Fruit fly (Drosophila melanogaster) whole organism: ENCODE data around the gene Eig71Ef.

Experiments
- CG8478 ChIP-seq: fragments of >200 bp; optimal IDR thresholded peaks from 2 replicates; lab custom pipeline; 2018; ENCODE audit warnings: inconsistent platforms
- Dll ChIP-seq: fragments of >200 bp; optimal IDR thresholded peaks from 2 replicates; lab custom pipeline; 2017
- EcR ChIP-seq, 2 experiments: fragments of >200 bp; optimal IDR thresholded peaks; 2 replicates each; lab custom pipeline; 2017; ENCODE audit warnings: missing biosample characterization in 2 of 2, missing genetic modification characterization in 2 of 2, missing genetic modification reagents in 2 of 2
- pan ChIP-seq: fragments of >200 bp; optimal IDR thresholded peaks from 2 replicates; lab custom pipeline; 2017
- psq ChIP-seq: fragments of >200 bp; optimal IDR thresholded peaks from 2 replicates; lab custom pipeline; 2017
- usp ChIP-seq: fragments of >200 bp; optimal IDR thresholded peaks from 2 replicates; lab custom pipeline; 2017; ENCODE audit warnings: missing biosample characterization, missing genetic modification characterization, mixed read lengths

Eig71Ef gene

dm6 chr3L:15692794-15693532 is 35.8 kb upstream of the Eig71Ef start:
- no peak for TF ChIP-seq pan (lab: Kevin White, UChicago)
- TF ChIP-seq psq (lab: Kevin White, UChicago) = no peak
- no peak for TF ChIP-seq EcR (GFP tag; optimal IDR thresholded peaks at IDR 0.05; lab: Kevin White, UChicago)
- no peak for TF ChIP-seq Dll (lab: Kevin White, UChicago)
- no peak for TF ChIP-seq usp (GFP tag; lab: Kevin White, UChicago)
- TF ChIP-seq CG8478 (lab: Kevin White, UChicago) = no peak

dm6 chr3L:15692388-15692787 is 35.2 kb upstream of the Eig71Ef start:
- TF ChIP-seq pan (lab: Kevin White, UChicago) = no peak
- no peak for TF ChIP-seq Dll (lab: Kevin White, UChicago)
- TF ChIP-seq CG8478 (lab: Kevin White, UChicago) = no peak
- no peak for TF ChIP-seq psq (lab: Kevin White, UChicago)
- TF ChIP-seq EcR (GFP tag; optimal IDR thresholded peaks at IDR 0.05; lab: Kevin White, UChicago) = no peak
- no peak for TF ChIP-seq usp (GFP tag; lab: Kevin White, UChicago)

- TF ChIP-seq usp (GFP tag; lab: Kevin White, UChicago) (no peak), pan (lab: Kevin White, UChicago) (no peak), EcR (GFP tag; optimal IDR thresholded peaks at IDR 0.05; lab: Kevin White, UChicago) (no peak), Dll (lab: Kevin White, UChicago) (no peak), CG8478 (lab: Kevin White, UChicago) (no peak), psq (lab: Kevin White, UChicago) (no peak)
Observed at dm6 chr3L:15691968-15692367, 34.8 kb upstream of the Eig71Ef start, which contains the start of gene CG34451. Gene CG34451 (minus strand): TSS chr3L:15692068.

- TF ChIP-seq Dll (lab: Kevin White, UChicago) (no peak), EcR (GFP tag; optimal IDR thresholded peaks at IDR 0.05; lab: Kevin White, UChicago) (peak in 1 of 2 experiments; percentile 22)
Observed at dm6 chr3L:15690711-15691591, 33.8 kb upstream of the Eig71Ef start.

- TF ChIP-seq pan (lab: Kevin White, UChicago) = no peak
- no peak for TF ChIP-seq Dll (lab: Kevin White, UChicago)
Observed at dm6 chr3L:15689518-15689917, 32.3 kb upstream of the Eig71Ef start.

dm6 chr3L:15687802-15688201 is 30.6 kb upstream of the Eig71Ef start, which contains the start of gene CG34452:
Gene CG34452 (minus strand): TSS chr3L:15687902.
- no peak for TF ChIP-seq CG8478 (lab: Kevin White, UChicago)
- TF ChIP-seq EcR (GFP tag; optimal IDR thresholded peaks at IDR 0.05; lab: Kevin White, UChicago) = no peak
- no peak for TF ChIP-seq pan (lab: Kevin White, UChicago)
- TF ChIP-seq usp (GFP tag; lab: Kevin White, UChicago) = no peak
- TF ChIP-seq psq (lab: Kevin White, UChicago) = no peak
- no peak for TF ChIP-seq Dll (lab: Kevin White, UChicago)

- TF ChIP-seq CG8478 (lab: Kevin White, UChicago) (no peak), psq (lab: Kevin White, UChicago) (no peak), usp (GFP tag; lab: Kevin White, UChicago) (no peak)
Observed at dm6 chr3L:15684017-15684416, 26.8 kb upstream of the Eig71Ef start.

dm6 chr3L:15683345-15683922 is 26.2 kb upstream of the Eig71Ef start, which contains the start of the genes CG7579 and Pgant8:
Gene CG7579 (minus strand): TSS chr3L:15683445.
Gene Pgant8 (plus strand): TSS chr3L:15683872.
- TF ChIP-seq Dll (lab: Kevin White, UChicago) (no peak), usp (GFP tag; lab: Kevin White, UChicago) (no peak), CG8478 (lab: Kevin White, UChicago) (no peak), EcR (GFP tag; optimal IDR thresholded peaks at IDR 0.05; lab: Kevin White, UChicago) (no peak)

- TF ChIP-seq psq (lab: Kevin White, UChicago) = no peak
- TF ChIP-seq Dll (lab: Kevin White, UChicago) = no peak
- TF ChIP-seq CG8478 (lab: Kevin White, UChicago) = no peak
- TF ChIP-seq pan (lab: Kevin White, UChicago) = no peak
- TF ChIP-seq EcR (GFP tag; optimal IDR thresholded peaks at IDR 0.05; lab: Kevin White, UChicago) = no peak
- no peak for TF ChIP-seq usp (GFP tag; lab: Kevin White, UChicago)
Observed at dm6 chr3L:15679420-15679819, 22.2 kb upstream of the Eig71Ef start, which contains the start of gene CG7304. Gene CG7304 (plus strand): TSS chr3L:15679720.

dm6 chr3L:15678284-15678683 is 21.1 kb upstream of the Eig71Ef start:
- TF ChIP-seq usp (GFP tag; lab: Kevin White, UChicago) (no peak), psq (lab: Kevin White, UChicago) (no peak), pan (lab: Kevin White, UChicago) (no peak), EcR (GFP tag; optimal IDR thresholded peaks at IDR 0.05; lab: Kevin White, UChicago) (no peak), CG8478 (lab: Kevin White, UChicago) (no peak), Dll (lab: Kevin White, UChicago) (no peak)

dm6 chr3L:15677662-15678061 is 20.5 kb upstream of the Eig71Ef start:
- no peak for TF ChIP-seq Dll (lab: Kevin White, UChicago)
- TF ChIP-seq psq (lab: Kevin White, UChicago) = no peak
- no peak for TF ChIP-seq usp (GFP tag; lab: Kevin White, UChicago)
- no peak for TF ChIP-seq pan (lab: Kevin White, UChicago)
- TF ChIP-seq CG8478 (lab: Kevin White, UChicago) = no peak
- no peak for TF ChIP-seq EcR (GFP tag; optimal IDR thresholded peaks at IDR 0.05; lab: Kevin White, UChicago)
